Worm (Caenorhabditis elegans) whole organism, L4/young adult: ENCODE measurements around the gene bus-18.

Experiments
- W03F9.2 ChIP-seq: fragments of 150-350 bp; optimal IDR thresholded peaks from 2 replicates; lab custom pipeline; 2014; ENCODE audit warnings: missing biosample characterization, missing genetic modification characterization
- dao-5 ChIP-seq: sonication (generic microtip); optimal IDR thresholded peaks from 2 replicates; lab custom pipeline; 2016; ENCODE audit warnings: missing genotype, missing genetic modification characterization, moderate library complexity, missing compliant biosample characterization

DNA sequence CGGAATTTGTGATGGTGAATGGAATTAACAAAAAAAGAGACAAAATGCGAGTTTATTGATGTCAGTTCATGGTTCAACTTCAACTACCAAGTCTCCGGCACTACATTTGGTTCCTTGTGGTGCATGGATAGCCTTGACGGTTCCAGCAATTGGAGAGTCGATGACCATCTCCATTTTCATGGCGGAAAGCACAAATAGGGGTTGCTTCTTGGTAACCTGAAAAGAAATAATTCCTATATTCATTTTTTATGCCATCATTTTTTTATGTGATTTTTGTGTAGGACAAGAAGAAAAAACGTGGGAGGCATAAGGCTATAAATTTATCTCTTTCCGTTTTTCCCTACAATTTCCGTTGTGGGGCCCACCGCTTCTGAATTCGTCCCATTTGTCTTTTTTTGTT lies 44.5 kb downstream of the bus-18 start:
- TF ChIP-seq dao-5 (tag; lab: Kevin White, UChicago) (no peak), W03F9.2 (no peak)
